Worm (Caenorhabditis elegans) whole organism, L4 larva: ENCODE measurements around the gene phdh-1.

ENCODE experiments used
- F10B5.3 ChIP-seq: sonication (generic microtip); optimal IDR thresholded peaks from 2 replicates; lab custom pipeline; 2016; ENCODE audit warnings: mild to moderate bottlenecking, missing genetic modification characterization, missing compliant biosample characterization
- F44E2.7 ChIP-seq: fragments of 200-800 bp; sonication (Bioruptor generic); IDR thresholded peaks from 2 replicates; pipeline ENCODE4 v2.1.2; 2022; ENCODE audit warnings: missing genetic modification characterization, missing compliant biosample characterization
- F49E8.2 ChIP-seq: sonication (generic microtip); optimal IDR thresholded peaks from 2 replicates; lab custom pipeline; 2016; ENCODE audit warnings: missing compliant biosample characterization, mild to moderate bottlenecking, missing genetic modification characterization, borderline replicate concordance
- Y75B8A.6 ChIP-seq: fragments of 200-800 bp; sonication (Bioruptor generic); IDR thresholded peaks from 2 replicates; pipeline ENCODE4 v1.3.6; 2022; ENCODE audit warnings: missing genetic modification reagents, missing genetic modification characterization, missing compliant biosample characterization
- ama-1 ChIP-seq: fragments of 150-350 bp; optimal IDR thresholded peaks from 2 replicates; lab custom pipeline; 2014; ENCODE audit warnings: inconsistent platforms, mixed read lengths
- arid-1 ChIP-seq: fragments of 200-800 bp; sonication (Bioruptor generic); conservative IDR thresholded peaks from 2 replicates; pipeline ENCODE4 v1.3.6; 2022; ENCODE audit warnings: missing genetic modification reagents, missing genetic modification characterization, missing compliant biosample characterization
- ceh-32 ChIP-seq: sonication (generic microtip); optimal IDR thresholded peaks from 2 replicates; lab custom pipeline; 2016; ENCODE audit warnings: mild to moderate bottlenecking, missing genetic modification characterization, missing compliant biosample characterization; ENCODE audit not compliant: poor library complexity
- ceh-62 ChIP-seq: sonication (generic microtip); optimal IDR thresholded peaks from 2 replicates; lab custom pipeline; 2017; ENCODE audit warnings: missing biosample characterization, missing genetic modification characterization
- ceh-82 ChIP-seq: sonication (generic microtip); optimal IDR thresholded peaks from 2 replicates; lab custom pipeline; 2017; ENCODE audit warnings: missing biosample characterization, missing genetic modification characterization
- cey-2 ChIP-seq: sonication (generic microtip); optimal IDR thresholded peaks from 3 replicates; lab custom pipeline; 2017; ENCODE audit warnings: missing genetic modification characterization, mild to moderate bottlenecking, missing compliant biosample characterization, antibody characterized with exemption, borderline replicate concordance; ENCODE audit not compliant: insufficient read depth
- daf-16 ChIP-seq, 3 experiments: sonication (generic microtip); optimal IDR thresholded peaks; 2 replicates each; lab custom pipeline; 2016 to 2017; ENCODE audit warnings: missing genetic modification characterization in 3 of 3, missing genetic modification reagents in 3 of 3, mild to moderate bottlenecking in 2 of 3, missing compliant biosample characterization in 2 of 3, missing biosample characterization in 1 of 3, moderate library complexity in 1 of 3
- daf-8 ChIP-seq: fragments of 200-800 bp; sonication (Bioruptor generic); IDR thresholded peaks from 2 replicates; pipeline ENCODE4 v1.3.6; 2022; ENCODE audit warnings: missing genetic modification characterization, missing compliant biosample characterization
- dmd-6 ChIP-seq: fragments of 200-800 bp; sonication (Bioruptor generic); IDR thresholded peaks from 2 replicates; pipeline ENCODE4 v1.3.6; 2022; ENCODE audit warnings: missing genetic modification reagents, missing genetic modification characterization, missing compliant biosample characterization
- dmd-8 ChIP-seq: fragments of 200-800 bp; sonication (Bioruptor generic); IDR thresholded peaks from 2 replicates; pipeline ENCODE4 v1.3.6; 2022; ENCODE audit warnings: missing genetic modification characterization, missing compliant biosample characterization
- dmd-9 ChIP-seq: fragments of 200-800 bp; sonication (Bioruptor generic); IDR thresholded peaks from 2 replicates; pipeline ENCODE4 v1.3.6; 2022; ENCODE audit warnings: missing genetic modification reagents, missing genetic modification characterization, missing compliant biosample characterization
- dpl-1 ChIP-seq: fragments of 150-350 bp; optimal IDR thresholded peaks from 2 replicates; lab custom pipeline; 2014; ENCODE audit warnings: missing biosample characterization, missing genetic modification reagents, missing genetic modification characterization
- dve-1 ChIP-seq: sonication (generic microtip); optimal IDR thresholded peaks from 2 replicates; lab custom pipeline; 2017; ENCODE audit warnings: antibody characterized with exemption, mild to moderate bottlenecking, missing genetic modification characterization, missing compliant biosample characterization; ENCODE audit not compliant: insufficient read depth
- egl-43 ChIP-seq: fragments of 200-800 bp; sonication (Bioruptor generic); IDR thresholded peaks from 2 replicates; pipeline ENCODE4 v1.3.6; 2022; ENCODE audit warnings: missing genetic modification reagents, missing genetic modification characterization, missing compliant biosample characterization
- hif-1 ChIP-seq, 2 experiments: sonication (generic microtip); optimal IDR thresholded peaks; 2 replicates each; lab custom pipeline; 2016 to 2017; ENCODE audit warnings: missing compliant biosample characterization in 2 of 2, missing genetic modification characterization in 2 of 2, missing genetic modification reagents in 2 of 2, missing genotype in 2 of 2, mild to moderate bottlenecking in 1 of 2
- hlh-11 ChIP-seq: fragments of 200-800 bp; sonication (Bioruptor generic); optimal IDR thresholded peaks from 2 replicates; lab custom pipeline; 2018; ENCODE audit warnings: mild to moderate bottlenecking, missing genetic modification characterization, missing compliant biosample characterization
- hlh-30 ChIP-seq: sonication (generic microtip); optimal IDR thresholded peaks from 2 replicates; lab custom pipeline; 2017; ENCODE audit warnings: antibody characterized with exemption, mild to moderate bottlenecking, missing genetic modification characterization, missing compliant biosample characterization; ENCODE audit not compliant: insufficient read depth
- hmg-1.1 ChIP-seq: fragments of 200-800 bp; sonication (Bioruptor generic); IDR thresholded peaks from 2 replicates; pipeline ENCODE4 v1.3.6; 2022; ENCODE audit warnings: missing genetic modification reagents, missing genetic modification characterization, missing compliant biosample characterization
- jun-1 ChIP-seq: fragments of 150-350 bp; optimal IDR thresholded peaks from 2 replicates; lab custom pipeline; 2014; ENCODE audit warnings: missing biosample characterization, missing genetic modification reagents, missing genetic modification characterization
- lim-7 ChIP-seq: fragments of 200-800 bp; sonication (Bioruptor generic); IDR thresholded peaks from 2 replicates; pipeline ENCODE4 v1.3.6; 2022; ENCODE audit warnings: missing genetic modification characterization, missing compliant biosample characterization
- lin-38 ChIP-seq: fragments of 200-800 bp; sonication (Bioruptor generic); IDR thresholded peaks from 2 replicates; pipeline ENCODE4 v1.3.6; 2022; ENCODE audit warnings: missing genetic modification reagents, missing genetic modification characterization, missing compliant biosample characterization
- madf-5 ChIP-seq, 2 experiments: fragments of 200-800 bp; sonication (Bioruptor generic); IDR thresholded peaks; 2 replicates each; pipeline ENCODE4 v1.3.6; 2022; ENCODE audit warnings: missing compliant biosample characterization in 2 of 2, missing genetic modification characterization in 2 of 2
- madf-9 ChIP-seq: fragments of 200-800 bp; sonication (Bioruptor generic); conservative IDR thresholded peaks from 2 replicates; pipeline ENCODE4 v1.3.6; 2022; ENCODE audit warnings: missing genetic modification reagents, missing genetic modification characterization, missing compliant biosample characterization
- mdl-1 ChIP-seq, 2 experiments: fragments of 150-350 bp in 1 of 2; sonication (generic microtip) in 1 of 2; optimal IDR thresholded peaks; 2 replicates each; lab custom pipeline; 2014 to 2017; ENCODE audit warnings: missing biosample characterization in 2 of 2, missing genetic modification characterization in 2 of 2
- mxl-2 ChIP-seq: fragments of 200-800 bp; sonication (Bioruptor generic); conservative IDR thresholded peaks from 2 replicates; pipeline ENCODE4 v1.3.6; 2022; ENCODE audit warnings: missing genetic modification reagents, missing genetic modification characterization, missing compliant biosample characterization
- nhr-102 ChIP-seq: sonication (generic microtip); optimal IDR thresholded peaks from 2 replicates; lab custom pipeline; 2016; ENCODE audit warnings: mild to moderate bottlenecking, missing genetic modification characterization, moderate library complexity, missing compliant biosample characterization
- nhr-25 ChIP-seq: sonication (generic microtip); optimal IDR thresholded peaks from 2 replicates; lab custom pipeline; 2017; ENCODE audit warnings: missing genetic modification characterization, mild to moderate bottlenecking, missing compliant biosample characterization, antibody characterized with exemption, moderate library complexity, borderline replicate concordance; ENCODE audit not compliant: insufficient read depth
- nhr-28 ChIP-seq: fragments of 150-350 bp; optimal IDR thresholded peaks from 2 replicates; lab custom pipeline; 2014; ENCODE audit warnings: missing biosample characterization, missing genetic modification characterization
- nhr-41 ChIP-seq: fragments of 200-800 bp; sonication (Bioruptor generic); IDR thresholded peaks from 2 replicates; pipeline ENCODE4 v1.3.6; 2022; ENCODE audit warnings: missing genetic modification reagents, missing genetic modification characterization, missing compliant biosample characterization
- nhr-48 ChIP-seq: sonication (generic microtip); optimal IDR thresholded peaks from 2 replicates; lab custom pipeline; 2016; ENCODE audit warnings: mild to moderate bottlenecking, missing genetic modification characterization, missing compliant biosample characterization
- nhr-6 ChIP-seq: fragments of 150-350 bp; optimal IDR thresholded peaks from 2 replicates; lab custom pipeline; 2014; ENCODE audit warnings: missing biosample characterization, missing genetic modification characterization
- nhr-76 ChIP-seq: fragments of 150-350 bp; optimal IDR thresholded peaks from 2 replicates; lab custom pipeline; 2014; ENCODE audit warnings: missing biosample characterization, missing genetic modification characterization
- nhr-77 ChIP-seq: fragments of 150-350 bp; optimal IDR thresholded peaks from 2 replicates; lab custom pipeline; 2014; ENCODE audit warnings: missing biosample characterization, missing genetic modification characterization
- pha-4 ChIP-seq, 2 experiments: fragments of 150-350 bp in 1 of 2; fragments of 200-800 bp in 1 of 2; sonication (Bioruptor generic) in 1 of 2; IDR thresholded peaks in 1 of 2; optimal IDR thresholded peaks in 1 of 2; 2 replicates each; pipeline versions ENCODE4 v1.3.6 to Lab custom; 2014 to 2022; ENCODE audit warnings: missing genetic modification characterization in 2 of 2, missing genetic modification reagents in 2 of 2, missing biosample characterization in 1 of 2, missing compliant biosample characterization in 1 of 2
- set-16 ChIP-seq: fragments of 200-800 bp; sonication (Bioruptor generic); IDR thresholded peaks from 2 replicates; pipeline ENCODE4 v1.3.6; 2022; ENCODE audit warnings: missing genetic modification reagents, missing genetic modification characterization, missing compliant biosample characterization
- skn-1 ChIP-seq: fragments of 150-350 bp; optimal IDR thresholded peaks from 2 replicates; lab custom pipeline; 2014; ENCODE audit warnings: missing biosample characterization, missing genetic modification characterization
- snpc-4 ChIP-seq: fragments of 150-350 bp; optimal IDR thresholded peaks from 2 replicates; lab custom pipeline; 2014; ENCODE audit warnings: missing biosample characterization, missing genetic modification characterization
- spr-1 ChIP-seq: sonication (generic microtip); optimal IDR thresholded peaks from 2 replicates; lab custom pipeline; 2016; ENCODE audit warnings: mild to moderate bottlenecking, missing genetic modification characterization, missing compliant biosample characterization
- tag-97 ChIP-seq: fragments of 200-800 bp; sonication (Bioruptor generic); IDR thresholded peaks from 2 replicates; pipeline ENCODE4 v1.3.6; 2022; ENCODE audit warnings: missing genetic modification characterization, missing compliant biosample characterization
- tra-1 ChIP-seq: fragments of 200-800 bp; sonication (Bioruptor generic); IDR thresholded peaks from 2 replicates; pipeline ENCODE4 v1.3.6; 2022; ENCODE audit warnings: missing genetic modification reagents, missing genetic modification characterization, missing compliant biosample characterization
- unc-130 ChIP-seq: sonication (generic microtip); optimal IDR thresholded peaks from 2 replicates; lab custom pipeline; 2016; ENCODE audit warnings: missing genetic modification reagents, missing genetic modification characterization, missing compliant biosample characterization
- unc-39 ChIP-seq: sonication (generic microtip); optimal IDR thresholded peaks from 2 replicates; lab custom pipeline; 2017; ENCODE audit warnings: missing biosample characterization, missing genetic modification characterization
- zag-1 ChIP-seq: fragments of 150-350 bp; optimal IDR thresholded peaks from 2 replicates; lab custom pipeline; 2014; ENCODE audit warnings: missing biosample characterization, missing genetic modification characterization
- zfp-3 ChIP-seq: fragments of 200-800 bp; sonication (Bioruptor generic); conservative IDR thresholded peaks from 2 replicates; pipeline ENCODE4 v1.3.6; 2022; ENCODE audit warnings: missing genetic modification reagents, missing genetic modification characterization, missing compliant biosample characterization
- ztf-11 ChIP-seq: fragments of 150-350 bp; optimal IDR thresholded peaks from 2 replicates; lab custom pipeline; 2014; ENCODE audit warnings: missing biosample characterization, missing genetic modification characterization
- ztf-7 ChIP-seq: fragments of 150-350 bp; optimal IDR thresholded peaks from 2 replicates; lab custom pipeline; 2014; ENCODE audit warnings: missing biosample characterization, missing genetic modification characterization

Gene phdh-1

DNA sequence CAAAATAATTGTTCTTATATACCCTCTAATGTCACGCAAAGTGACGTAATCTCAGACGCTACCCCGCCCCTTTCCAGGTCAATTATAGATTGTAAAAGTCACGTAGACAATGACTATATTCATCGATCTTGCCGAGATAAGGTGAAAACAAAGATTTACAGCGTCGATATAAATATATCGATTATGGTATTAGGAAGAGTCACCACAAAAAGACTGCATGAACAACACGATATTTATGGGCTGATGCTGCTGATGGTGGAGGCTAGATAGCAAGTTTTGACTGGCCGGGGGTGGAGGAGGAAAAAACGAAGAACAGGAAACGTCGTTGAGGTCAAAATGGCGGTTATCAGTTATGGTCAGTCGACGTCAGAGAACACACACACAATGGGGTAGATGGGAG lies 296 bp upstream of the phdh-1 start:
- TF ChIP-seq nhr-102 (tag; lab: Kevin White, UChicago) (peak; percentile 14), nhr-41 (GFP tag; lab: Robert Waterston, UW) (no peak), dve-1 (tag; lab: Kevin White, UChicago) (peak; percentile 82), lin-38 (GFP tag; lab: Robert Waterston, UW) (no peak), Y75B8A.6 (GFP tag; lab: Robert Waterston, UW) (no peak), madf-9 (GFP tag; lab: Robert Waterston, UW) (no peak), pha-4 (GFP tag; IDR thresholded peaks at IDR 0.05; lab: Robert Waterston, UW) (no peak), pha-4 (tag; optimal IDR thresholded peaks at IDR 0.05; lab: Kevin White, UChicago) (no peak), dpl-1 (GFP tag; lab: Kevin White, UChicago) (peak; percentile 13), lim-7 (GFP tag; lab: Robert Waterston, UW) (no peak), nhr-76 (tag; lab: Kevin White, UChicago) (no peak), tra-1 (GFP tag; lab: Robert Waterston, UW) (no peak), nhr-6 (tag; lab: Kevin White, UChicago) (peak; percentile 11), zfp-3 (GFP tag; lab: Robert Waterston, UW) (no peak), tag-97 (GFP tag; lab: Robert Waterston, UW) (no peak), ceh-32 (no peak), ceh-62 (tag; lab: Kevin White, UChicago) (no peak), nhr-28 (peak; percentile 75), set-16 (no peak), mdl-1 (tag; optimal IDR thresholded peaks at IDR 0.05; lab: Kevin White, UChicago) (peak in 1 of 2 experiments; percentile 69), nhr-25 (tag; lab: Kevin White, UChicago) (no peak), spr-1 (tag; lab: Kevin White, UChicago) (peak; percentile 17), madf-5 (GFP tag; IDR thresholded peaks at IDR 0.05; lab: Robert Waterston, UW) (no peak), jun-1 (tag; lab: Kevin White, UChicago) (no peak), snpc-4 (tag; lab: Kevin White, UChicago) (no peak), hlh-30 (no peak), egl-43 (GFP tag; lab: Robert Waterston, UW) (no peak), skn-1 (no peak), hmg-1.1 (GFP tag; lab: Robert Waterston, UW) (no peak), nhr-48 (tag; lab: Kevin White, UChicago) (peak; percentile 87), daf-16 (GFP tag; optimal IDR thresholded peaks at IDR 0.05; lab: Kevin White, UChicago) (no peak), daf-16 (tag; optimal IDR thresholded peaks at IDR 0.05; lab: Kevin White, UChicago) (peak; percentile 91), daf-8 (GFP tag; lab: Robert Waterston, UW) (no peak), F44E2.7 (GFP tag; lab: Robert Waterston, UW) (no peak), unc-39 (tag; lab: Kevin White, UChicago) (no peak), dmd-6 (GFP tag; lab: Robert Waterston, UW) (peak; percentile 25), dmd-8 (no peak), ama-1 (lab: Kevin White, UChicago) (no peak), ceh-82 (no peak), cey-2 (tag; lab: Kevin White, UChicago) (no peak), ztf-11 (tag; lab: Kevin White, UChicago) (no peak), zag-1 (no peak), unc-130 (GFP tag; lab: Kevin White, UChicago) (no peak), F49E8.2 (tag; lab: Kevin White, UChicago) (no peak), ztf-7 (peak; percentile 13), mxl-2 (no peak), hif-1 (tag; optimal IDR thresholded peaks at IDR 0.05; lab: Kevin White, UChicago) (peak; percentile 93 to 97), nhr-77 (tag; lab: Kevin White, UChicago) (peak; percentile 82), hlh-11 (peak; percentile 87), dmd-9 (GFP tag; lab: Robert Waterston, UW) (no peak), arid-1 (no peak), F10B5.3 (tag; lab: Kevin White, UChicago) (no peak)
